Worm (Caenorhabditis elegans): ENCODE results near the gene F19B2.5.

The F19B2.5 gene

ce11 chrV:20164059-20164892 lies at the start of gene F19B2.5:
TSS of gene F19B2.5 (minus strand) at chrV:20164165.
- TF ChIP-seq nhr-90 (tag; optimal IDR thresholded peaks at IDR 0.05; ENCODE audit: poor library complexity) (peak; percentile 47), pax-3 (tag; optimal IDR thresholded peaks at IDR 0.05) (peak; percentile 25), swsn-7 (tag; optimal IDR thresholded peaks at IDR 0.05) (no peak), pqm-1 (tag; optimal IDR thresholded peaks at IDR 0.05) (peak; percentile 72), elt-2 (tag; optimal IDR thresholded peaks at IDR 0.05) (peak; percentile 99), nhr-19 (GFP tag; conservative IDR thresholded peaks at IDR 0.05) (0 out of 2 replicates have a peak, but pooled peaks have one; percentile 8), nhr-71 (tag; optimal IDR thresholded peaks at IDR 0.05) (peak; percentile 67), tbx-2 (tag; optimal IDR thresholded peaks at IDR 0.05) (no peak), nhr-237 (tag; optimal IDR thresholded peaks at IDR 0.05) (no peak), nhr-20 (tag; optimal IDR thresholded peaks at IDR 0.05) (peak; percentile 50), lin-35 (GFP tag; optimal IDR thresholded peaks at IDR 0.05) (peak in 1 of 2 experiments; percentile 46), jun-1 (tag; optimal IDR thresholded peaks at IDR 0.05) (peak; percentile 66)

DNA sequence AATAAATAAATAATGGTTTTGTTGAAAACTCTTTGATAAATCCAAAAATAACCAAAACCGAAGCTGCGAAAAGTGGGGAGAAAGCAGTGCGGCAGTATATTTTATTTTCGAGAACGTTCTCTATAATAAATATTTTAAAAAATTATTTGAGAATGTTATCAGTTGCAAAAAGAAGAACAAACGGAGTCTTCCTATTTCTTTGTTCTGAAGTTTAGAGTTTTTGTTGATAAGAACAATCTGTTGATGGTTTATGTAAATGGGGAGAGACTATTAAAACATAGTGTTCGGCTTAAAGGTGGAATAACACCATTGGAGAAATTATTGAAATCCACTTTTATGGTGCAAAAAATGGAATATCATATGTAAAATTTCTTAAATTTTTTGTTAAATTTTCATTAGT lies 49.1 kb upstream of the F19B2.5 start:
- TF ChIP-seq nhr-85 (tag) (peak; percentile 17), lin-35 (GFP tag; optimal IDR thresholded peaks at IDR 0.05) (no peak)

DNA sequence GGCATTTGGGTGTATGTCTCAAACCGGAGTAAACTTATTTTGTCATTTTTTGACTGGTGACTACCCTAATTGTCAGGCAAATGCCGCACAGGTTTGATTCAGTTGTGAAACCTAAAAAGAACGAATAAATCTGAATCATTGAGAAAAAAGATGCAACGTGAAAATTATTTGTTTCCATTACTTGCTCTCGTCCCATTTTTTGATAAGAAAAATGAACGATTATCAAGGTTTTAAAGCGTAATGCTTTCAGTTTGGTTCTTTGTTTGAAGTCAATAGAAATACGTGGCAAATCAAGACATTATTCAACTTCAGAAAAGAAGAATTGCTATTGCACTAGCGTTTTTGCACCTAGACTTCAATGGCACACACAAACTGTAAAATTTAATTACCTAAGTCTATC lies 48.6 kb upstream of the F19B2.5 start, which contains the start of gene Y113G7B.12:
Y113G7B.12 (minus strand) TSS at position 101 of the 400 bp plus-strand sequence.
- TF ChIP-seq elt-3 (tag; optimal IDR thresholded peaks at IDR 0.05) (no peak), jun-1 (tag; optimal IDR thresholded peaks at IDR 0.05) (no peak), grh-1 (GFP tag; IDR thresholded peaks at IDR 0.05) (no peak), nhr-85 (tag) (no peak), egl-27 (tag; optimal IDR thresholded peaks at IDR 0.05) (no peak)

DNA sequence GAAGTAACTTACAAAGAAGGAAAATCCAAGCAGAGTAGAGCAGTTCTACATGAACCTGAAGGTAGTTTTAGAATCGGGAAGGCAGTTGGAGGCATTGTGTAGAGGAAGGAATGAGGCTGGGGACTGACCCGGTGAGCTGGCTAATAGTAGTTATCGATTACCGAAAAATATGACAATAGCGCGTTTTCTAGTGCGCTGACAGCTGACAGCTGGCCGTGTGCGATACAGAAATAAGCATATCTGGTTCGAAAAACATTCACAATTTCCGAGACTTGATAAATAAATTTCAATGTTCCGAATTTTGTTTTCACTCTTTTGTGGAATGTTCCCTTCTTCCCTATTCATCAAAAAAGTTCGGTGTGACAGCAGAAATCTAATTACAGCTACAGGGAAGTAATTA lies 42.1 kb upstream of the F19B2.5 start, which contains the start of the genes fbxb-59 and srbc-34:
fbxb-59 (minus strand) TSS at position 101 of the 400 bp plus-strand sequence.
srbc-34 (plus strand) TSS at position 233 of the 400 bp plus-strand sequence.
- TF ChIP-seq ceh-90 (tag; optimal IDR thresholded peaks at IDR 0.05) (no peak), sup-37 (GFP tag; optimal IDR thresholded peaks at IDR 0.05) (no peak), nhr-76 (tag; optimal IDR thresholded peaks at IDR 0.05) (no peak), nhr-11 (tag; optimal IDR thresholded peaks at IDR 0.05) (no peak), vab-15 (tag; optimal IDR thresholded peaks at IDR 0.05) (no peak), hpl-2 (GFP tag; optimal IDR thresholded peaks at IDR 0.05) (no peak), nhr-77 (tag; optimal IDR thresholded peaks at IDR 0.05) (no peak), snpc-4 (tag; optimal IDR thresholded peaks at IDR 0.05) (no peak), irx-1 (tag; optimal IDR thresholded peaks at IDR 0.05) (no peak), ceh-8 (GFP tag; optimal IDR thresholded peaks at IDR 0.05) (no peak), sox-4 (tag; optimal IDR thresholded peaks at IDR 0.05) (no peak), unc-86 (tag; optimal IDR thresholded peaks at IDR 0.05) (no peak)

- TF ChIP-seq skn-1 (tag; optimal IDR thresholded peaks at IDR 0.05) (no peak), nhr-47 (tag; optimal IDR thresholded peaks at IDR 0.05) (no peak), xbp-1 (tag; optimal IDR thresholded peaks at IDR 0.05) (no peak), nhr-84 (tag; optimal IDR thresholded peaks at IDR 0.05) (no peak), snpc-4 (tag; optimal IDR thresholded peaks at IDR 0.05) (no peak), ceh-63 (GFP tag; optimal IDR thresholded peaks at IDR 0.05) (no peak), C34B4.2 (tag; optimal IDR thresholded peaks at IDR 0.05) (no peak), nhr-77 (tag; optimal IDR thresholded peaks at IDR 0.05) (no peak), ceh-82 (tag; optimal IDR thresholded peaks at IDR 0.05) (no peak), egl-13 (tag; optimal IDR thresholded peaks at IDR 0.05) (no peak), vab-15 (tag; optimal IDR thresholded peaks at IDR 0.05) (no peak), grh-1 (GFP tag; IDR thresholded peaks at IDR 0.05) (no peak), irx-1 (tag; optimal IDR thresholded peaks at IDR 0.05) (no peak), mdl-1 (tag; optimal IDR thresholded peaks at IDR 0.05) (no peak), pqm-1 (tag; optimal IDR thresholded peaks at IDR 0.05) (no peak), mep-1 (tag; optimal IDR thresholded peaks at IDR 0.05) (no peak), fkh-10 (GFP tag; optimal IDR thresholded peaks at IDR 0.05) (no peak), lin-13 (GFP tag; optimal IDR thresholded peaks at IDR 0.05) (no peak), snu-23 (GFP tag; optimal IDR thresholded peaks at IDR 0.05) (no peak)
Measured at ce11 chrV:20203085-20203484, 39.1 kb upstream of the F19B2.5 start, which contains the start of gene fbxa-113. TSS of gene fbxa-113 (plus strand) at chrV:20203385.
